Worm (Caenorhabditis elegans) whole organism, young adult: ENCODE measurements around the gene fbxb-59.
A peak's percentile ranks its signal among the peaks of the same experiment; 100 is the strongest.

Experiments
- B0336.3 ChIP-seq: fragments of 200-800 bp; sonication (Bioruptor generic); IDR thresholded peaks from 2 replicates; pipeline ENCODE4 v1.3.6; 2022; ENCODE audit warnings: missing genetic modification characterization, missing compliant biosample characterization
- F33H1.4 ChIP-seq: fragments of 200-800 bp; sonication (Bioruptor generic); IDR thresholded peaks from 2 replicates; pipeline ENCODE4 v1.3.6; 2022; ENCODE audit warnings: missing genetic modification reagents, missing genetic modification characterization, missing compliant biosample characterization
- F57A8.1 ChIP-seq: fragments of 200-800 bp; sonication (Bioruptor generic); optimal IDR thresholded peaks from 2 replicates; lab custom pipeline; 2018; ENCODE audit warnings: mild to moderate bottlenecking, missing genetic modification characterization, moderate library complexity, missing compliant biosample characterization
- F57C9.4 ChIP-seq: sonication (generic microtip); optimal IDR thresholded peaks from 2 replicates; lab custom pipeline; 2017; ENCODE audit warnings: mild to moderate bottlenecking, missing genetic modification characterization, missing compliant biosample characterization
- Y56A3A.18 ChIP-seq: fragments of 200-800 bp; sonication (Bioruptor generic); IDR thresholded peaks from 2 replicates; pipeline ENCODE4 v1.3.6; 2022; ENCODE audit warnings: missing genetic modification reagents, missing genetic modification characterization, missing compliant biosample characterization
- Y67H2A.10 ChIP-seq: fragments of 200-800 bp; sonication (Bioruptor generic); conservative IDR thresholded peaks from 2 replicates; pipeline ENCODE4 v1.3.6; 2022; ENCODE audit warnings: missing genetic modification reagents, missing genetic modification characterization, missing compliant biosample characterization
- Y79H2A.3 ChIP-seq: fragments of 200-800 bp; sonication (Bioruptor generic); conservative IDR thresholded peaks from 2 replicates; pipeline ENCODE4 v1.3.6; 2022; ENCODE audit warnings: missing genetic modification reagents, missing genetic modification characterization, missing compliant biosample characterization
- atf-7 ChIP-seq: sonication (generic microtip); optimal IDR thresholded peaks from 2 replicates; lab custom pipeline; 2017; ENCODE audit warnings: mild to moderate bottlenecking, missing genetic modification characterization, missing compliant biosample characterization
- athp-1 ChIP-seq: sonication (generic microtip); optimal IDR thresholded peaks from 2 replicates; lab custom pipeline; 2017; ENCODE audit warnings: mild to moderate bottlenecking, missing genetic modification characterization, missing compliant biosample characterization
- bed-1 ChIP-seq: fragments of 200-800 bp; sonication (Bioruptor generic); IDR thresholded peaks from 2 replicates; pipeline ENCODE4 v1.3.6; 2022; ENCODE audit warnings: missing genetic modification reagents, missing genetic modification characterization, missing compliant biosample characterization
- cebp-1 ChIP-seq, 2 experiments: fragments of 200-800 bp in 1 of 2; sonication (Bioruptor generic) in 1 of 2; sonication (generic microtip) in 1 of 2; IDR thresholded peaks in 1 of 2; optimal IDR thresholded peaks in 1 of 2; 2 replicates each; pipeline versions ENCODE4 v1.3.6 to Lab custom; 2017 to 2022; ENCODE audit warnings: missing compliant biosample characterization in 2 of 2, missing genetic modification characterization in 2 of 2, mild to moderate bottlenecking in 1 of 2, missing genetic modification reagents in 1 of 2, moderate library complexity in 1 of 2
- dox-1 ChIP-seq: fragments of 200-800 bp; sonication (Bioruptor generic); IDR thresholded peaks from 2 replicates; pipeline ENCODE4 v1.3.6; 2022; ENCODE audit warnings: missing genetic modification reagents, missing genetic modification characterization, missing compliant biosample characterization
- dpff-1 ChIP-seq: sonication (generic microtip); optimal IDR thresholded peaks from 2 replicates; lab custom pipeline; 2017; ENCODE audit warnings: mild to moderate bottlenecking, missing genetic modification characterization, missing compliant biosample characterization
- dpl-1 ChIP-seq: fragments of 150-350 bp; optimal IDR thresholded peaks from 2 replicates; lab custom pipeline; 2014; ENCODE audit warnings: missing biosample characterization, missing genetic modification reagents, missing genetic modification characterization
- hlh-12 ChIP-seq: sonication (generic microtip); optimal IDR thresholded peaks from 2 replicates; lab custom pipeline; 2016; ENCODE audit warnings: missing genetic modification characterization, missing compliant biosample characterization
- let-607 ChIP-seq, 2 experiments: fragments of 200-800 bp in 1 of 2; sonication (Bioruptor generic) in 1 of 2; sonication (generic microtip) in 1 of 2; optimal IDR thresholded peaks; 2 replicates each; lab custom pipeline; 2016 to 2018; ENCODE audit warnings: mild to moderate bottlenecking in 2 of 2, missing compliant biosample characterization in 2 of 2, missing genetic modification characterization in 2 of 2, moderate library complexity in 2 of 2, missing genotype in 1 of 2
- lin-40 ChIP-seq: sonication (generic microtip); optimal IDR thresholded peaks from 2 replicates; lab custom pipeline; 2016; ENCODE audit warnings: missing genetic modification characterization, mild to moderate bottlenecking, missing compliant biosample characterization, missing genotype, missing genetic modification reagents
- lin-54 ChIP-seq: fragments of 200-800 bp; sonication (Bioruptor generic); optimal IDR thresholded peaks from 2 replicates; lab custom pipeline; 2018; ENCODE audit warnings: mild to moderate bottlenecking, missing genetic modification characterization, missing compliant biosample characterization
- madf-10 ChIP-seq: sonication (generic microtip); optimal IDR thresholded peaks from 2 replicates; lab custom pipeline; 2016; ENCODE audit warnings: mild to moderate bottlenecking, missing genetic modification characterization, missing compliant biosample characterization
- madf-3 ChIP-seq: fragments of 200-800 bp; sonication (Bioruptor generic); IDR thresholded peaks from 2 replicates; pipeline ENCODE4 v1.3.6; 2022; ENCODE audit warnings: missing genetic modification reagents, missing genetic modification characterization, missing compliant biosample characterization
- mxl-1 ChIP-seq: sonication (generic microtip); optimal IDR thresholded peaks from 2 replicates; lab custom pipeline; 2016; ENCODE audit warnings: missing genetic modification characterization, missing compliant biosample characterization
- nfyb-1 ChIP-seq: fragments of 200-800 bp; sonication (Bioruptor generic); IDR thresholded peaks from 2 replicates; pipeline ENCODE4 v1.3.6; 2022; ENCODE audit warnings: missing genetic modification reagents, missing genetic modification characterization, missing compliant biosample characterization
- nhr-120 ChIP-seq: fragments of 200-800 bp; sonication (Bioruptor generic); IDR thresholded peaks from 2 replicates; pipeline ENCODE4 v1.3.6; 2022; ENCODE audit warnings: missing genetic modification characterization, missing compliant biosample characterization
- nhr-179 ChIP-seq: sonication (generic microtip); optimal IDR thresholded peaks from 2 replicates; lab custom pipeline; 2016; ENCODE audit warnings: mild to moderate bottlenecking, missing genetic modification characterization, missing compliant biosample characterization
- nhr-80 ChIP-seq: sonication (generic microtip); optimal IDR thresholded peaks from 2 replicates; lab custom pipeline; 2016; ENCODE audit warnings: missing genetic modification characterization, missing compliant biosample characterization
- rpc-1 ChIP-seq, 2 experiments: fragments of 150-350 bp in 1 of 2; sonication (generic microtip) in 1 of 2; optimal IDR thresholded peaks; 2 replicates each; lab custom pipeline; 2014 to 2018; ENCODE audit warnings: missing biosample characterization in 1 of 2, missing genetic modification characterization in 1 of 2, missing genetic modification reagents in 1 of 2, missing genotype in 1 of 2
- snpc-1.1 ChIP-seq: sonication (generic microtip); optimal IDR thresholded peaks from 2 replicates; lab custom pipeline; 2017; ENCODE audit warnings: missing genetic modification characterization, mild to moderate bottlenecking, missing compliant biosample characterization, antibody characterized with exemption, moderate library complexity, missing genotype, missing genetic modification reagents; ENCODE audit not compliant: insufficient read depth
- sptf-2 ChIP-seq: fragments of 200-800 bp; sonication (Bioruptor generic); optimal IDR thresholded peaks from 2 replicates; lab custom pipeline; 2018; ENCODE audit warnings: mild to moderate bottlenecking, missing genetic modification characterization, missing compliant biosample characterization
- tbp1 ChIP-seq: fragments of 200-800 bp; sonication (Bioruptor generic); optimal IDR thresholded peaks from 2 replicates; lab custom pipeline; 2018; ENCODE audit warnings: mild to moderate bottlenecking, missing genetic modification characterization, missing compliant biosample characterization
- unc-62 ChIP-seq: fragments of 150-350 bp; optimal IDR thresholded peaks from 2 replicates; lab custom pipeline; 2014; ENCODE audit warnings: missing biosample characterization, missing genetic modification reagents, missing genetic modification characterization
- ztf-26 ChIP-seq: sonication (generic microtip); optimal IDR thresholded peaks from 2 replicates; lab custom pipeline; 2017; ENCODE audit warnings: missing genetic modification characterization, missing compliant biosample characterization
- ztf-28 ChIP-seq: fragments of 200-800 bp; sonication (Bioruptor generic); IDR thresholded peaks from 2 replicates; pipeline ENCODE4 v1.3.6; 2022; ENCODE audit warnings: missing genetic modification reagents, missing genetic modification characterization, missing compliant biosample characterization
- ztf-6 ChIP-seq: fragments of 200-800 bp; sonication (Bioruptor generic); IDR thresholded peaks from 2 replicates; pipeline ENCODE4 v1.3.6; 2022; ENCODE audit warnings: missing genetic modification reagents, missing genetic modification characterization, missing compliant biosample characterization

The fbxb-59 gene

DNA sequence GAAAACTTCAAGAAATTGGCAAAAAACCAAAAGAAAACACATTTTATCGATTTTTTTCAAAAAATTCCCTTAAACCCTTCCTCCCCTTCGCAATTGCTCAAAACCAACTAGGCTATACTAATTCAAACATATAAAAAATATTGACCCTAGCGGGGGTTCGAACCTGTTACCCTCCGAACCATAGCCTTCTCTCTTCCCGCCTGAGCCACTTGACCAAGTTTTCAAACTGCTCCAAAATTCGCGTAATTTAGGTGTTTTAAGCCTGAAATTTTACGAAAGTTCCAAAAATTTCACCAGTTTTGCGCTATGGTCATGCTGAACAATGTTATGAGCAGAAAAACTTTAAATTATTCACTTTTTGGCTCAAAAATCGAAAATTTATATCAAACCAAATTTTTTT, 28.5 kb upstream of the fbxb-59 start (continued):
- TF ChIP-seq nfyb-1 (GFP tag; lab: Robert Waterston, UW) = peak; percentile 50
- no peak for TF ChIP-seq dpl-1 (GFP tag; lab: Kevin White, UChicago)
- no peak for TF ChIP-seq bed-1 (GFP tag; lab: Robert Waterston, UW)
- no peak for TF ChIP-seq nhr-179 (tag; lab: Kevin White, UChicago)
- no peak for TF ChIP-seq snpc-1.1
- no peak for TF ChIP-seq sptf-2 (GFP tag; lab: Kevin White, UChicago)
- TF ChIP-seq unc-62 (GFP tag; lab: Kevin White, UChicago) = no peak
- no peak for TF ChIP-seq madf-10 (tag; lab: Kevin White, UChicago)
- TF ChIP-seq lin-54 (GFP tag; lab: Kevin White, UChicago) = no peak
- TF ChIP-seq madf-3 (GFP tag; lab: Robert Waterston, UW) = no peak
- no peak for TF ChIP-seq rpc-1 (optimal IDR thresholded peaks at IDR 0.05; lab: Kevin White, UChicago)
- peak; percentile 51 for TF ChIP-seq rpc-1 (tag; optimal IDR thresholded peaks at IDR 0.05; lab: Kevin White, UChicago)

DNA sequence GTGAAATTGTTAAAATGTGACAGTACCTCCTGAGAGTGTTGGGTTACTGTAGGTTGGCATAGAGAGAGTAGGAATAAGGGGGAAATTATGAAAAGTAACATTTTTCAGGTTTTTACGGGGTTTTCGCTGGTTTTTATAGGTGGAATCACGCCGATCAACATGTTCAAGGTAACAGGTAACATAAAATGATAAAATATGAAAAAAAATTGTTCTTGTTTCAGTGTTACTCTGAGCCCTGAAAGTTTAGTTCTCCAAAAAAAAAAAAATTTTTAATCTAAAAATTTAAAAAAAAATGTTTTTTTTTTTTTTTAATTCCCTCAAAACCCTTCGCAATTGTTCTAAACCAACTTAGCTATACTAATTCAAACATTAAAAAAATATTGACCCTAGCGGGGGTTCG, 27.8 kb upstream of the fbxb-59 start, which contains the start of gene Y113G7B.15:
Gene Y113G7B.15 (minus strand): TSS at position 101 of the 400 bp plus-strand sequence.
- TF ChIP-seq let-607 (tag; optimal IDR thresholded peaks at IDR 0.05; lab: Kevin White, UChicago) (no peak), ztf-6 (GFP tag; lab: Robert Waterston, UW) (no peak), lin-40 (no peak), F57A8.1 (GFP tag; lab: Kevin White, UChicago) (no peak), athp-1 (no peak), hlh-12 (tag; lab: Kevin White, UChicago) (no peak), atf-7 (tag; lab: Kevin White, UChicago) (no peak), ztf-26 (tag; lab: Kevin White, UChicago) (no peak), tbp1 (GFP tag; lab: Kevin White, UChicago) (no peak)

DNA sequence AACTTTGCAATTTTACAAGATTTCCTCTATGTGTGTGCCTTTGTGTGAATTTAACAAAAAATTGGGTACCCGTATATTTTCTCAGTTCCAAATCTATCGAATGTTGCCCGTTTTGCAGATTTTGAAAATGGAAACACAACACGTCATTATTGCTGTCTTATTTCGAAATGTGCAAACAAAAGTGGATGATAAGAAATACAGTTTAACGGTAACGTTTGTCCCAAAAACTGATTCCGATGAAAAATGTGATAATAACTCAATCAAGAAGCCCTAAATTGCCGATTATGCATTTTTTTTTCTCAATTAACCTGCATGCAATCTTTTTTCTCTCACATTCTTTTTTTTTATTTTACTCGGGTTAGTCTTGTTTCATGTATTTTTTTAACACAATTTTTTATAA, 19.3 kb upstream of the fbxb-59 start:
- TF ChIP-seq dpff-1 (tag; lab: Kevin White, UChicago) (no peak), nhr-80 (tag; lab: Kevin White, UChicago) (peak; percentile 65), mxl-1 (tag; lab: Kevin White, UChicago) (no peak), dox-1 (GFP tag; lab: Robert Waterston, UW) (no peak), F33H1.4 (no peak), nhr-120 (GFP tag; lab: Robert Waterston, UW) (no peak), ztf-28 (no peak), B0336.3 (GFP tag; lab: Robert Waterston, UW) (no peak), Y79H2A.3 (GFP tag; lab: Robert Waterston, UW) (no peak), let-607 (tag; optimal IDR thresholded peaks at IDR 0.05; lab: Kevin White, UChicago) (no peak), rpc-1 (optimal IDR thresholded peaks at IDR 0.05; lab: Kevin White, UChicago) (no peak), rpc-1 (tag; optimal IDR thresholded peaks at IDR 0.05; lab: Kevin White, UChicago) (no peak), Y67H2A.10 (GFP tag; lab: Robert Waterston, UW) (no peak), cebp-1 (GFP tag; IDR thresholded peaks at IDR 0.05; lab: Robert Waterston, UW) (no peak), cebp-1 (tag; optimal IDR thresholded peaks at IDR 0.05; lab: Kevin White, UChicago) (peak; percentile 50), Y56A3A.18 (GFP tag; lab: Robert Waterston, UW) (no peak)

DNA sequence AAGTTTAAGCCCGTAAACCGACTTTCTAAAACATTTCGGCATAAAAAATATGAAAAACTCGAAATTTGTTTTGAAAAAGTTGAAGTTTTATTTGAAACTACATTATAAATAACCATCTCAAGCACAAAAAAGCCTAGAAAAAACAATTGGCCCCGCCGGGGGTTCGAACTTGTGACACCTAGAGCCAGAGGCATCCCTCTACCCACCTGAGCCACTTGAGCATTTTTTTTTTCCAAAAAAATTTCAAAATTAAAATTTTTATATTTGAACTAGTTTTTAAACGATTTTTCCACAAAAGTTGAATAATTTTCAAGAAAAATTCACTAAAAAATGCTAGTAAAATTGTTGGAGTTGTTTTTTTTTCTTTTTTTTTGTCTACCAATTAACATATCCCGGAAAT, 17.7 kb upstream of the fbxb-59 start:
- TF ChIP-seq F57C9.4 (no peak), tbp1 (GFP tag; lab: Kevin White, UChicago) (peak; percentile 63), rpc-1 (optimal IDR thresholded peaks at IDR 0.05; lab: Kevin White, UChicago) (peak; percentile 15), rpc-1 (tag; optimal IDR thresholded peaks at IDR 0.05; lab: Kevin White, UChicago) (peak; percentile 60)
